Fruit fly (Drosophila melanogaster) whole organism, adult: ENCODE data around the gene CG15269.

Source experiments
- CG12768 ChIP-seq: fragments of 200-800 bp; sonication (Bioruptor generic); optimal IDR thresholded peaks from 2 replicates; lab custom pipeline; 2017; ENCODE audit warnings: missing biosample characterization, missing genetic modification characterization, mild to moderate bottlenecking, moderate library complexity, missing genetic modification reagents
- CG14711 ChIP-seq: fragments of 200-800 bp; sonication (Bioruptor generic); optimal IDR thresholded peaks from 2 replicates; lab custom pipeline; 2018; ENCODE audit warnings: missing biosample characterization, mild to moderate bottlenecking, missing genetic modification characterization, moderate library complexity
- CG5204 ChIP-seq: fragments of 200-800 bp; sonication (Bioruptor generic); optimal IDR thresholded peaks from 2 replicates; lab custom pipeline; 2016; ENCODE audit warnings: missing biosample characterization, missing genetic modification characterization
- CG7101 ChIP-seq: fragments of 200-800 bp; sonication (Bioruptor generic); optimal IDR thresholded peaks from 2 replicates; lab custom pipeline; 2018; ENCODE audit warnings: missing biosample characterization, mild to moderate bottlenecking, missing genetic modification characterization, moderate library complexity
- Crg-1 ChIP-seq: fragments of 200-800 bp; sonication (Bioruptor generic); optimal IDR thresholded peaks from 2 replicates; lab custom pipeline; 2016; ENCODE audit warnings: missing biosample characterization, missing genetic modification characterization
- Hr96 ChIP-seq: fragments of 200-800 bp; sonication (Bioruptor generic); optimal IDR thresholded peaks from 2 replicates; lab custom pipeline; 2016; ENCODE audit warnings: missing biosample characterization, missing genetic modification characterization
- cic ChIP-seq: fragments of 200-800 bp; sonication (Bioruptor generic); optimal IDR thresholded peaks from 2 replicates; lab custom pipeline; 2017; ENCODE audit warnings: missing biosample characterization, mild to moderate bottlenecking, missing genetic modification characterization, moderate library complexity
- ovo ChIP-seq: fragments of 200-800 bp; sonication (Bioruptor generic); optimal IDR thresholded peaks from 2 replicates; lab custom pipeline; 2016; ENCODE audit warnings: missing biosample characterization, missing genetic modification characterization
- pad ChIP-seq: fragments of 200-800 bp; sonication (Bioruptor generic); optimal IDR thresholded peaks from 3 replicates; lab custom pipeline; 2017; ENCODE audit warnings: missing biosample characterization, missing genetic modification characterization, mild to moderate bottlenecking, moderate library complexity, missing genetic modification reagents

dm6 chr2L:15109145-15109544, at the start of gene CG15269:
- TF ChIP-seq Crg-1 (no peak), CG7101 (tag; lab: Kevin White, UChicago) (no peak), CG5204 (GFP tag; lab: Kevin White, UChicago) (no peak), ovo (GFP tag; lab: Kevin White, UChicago) (no peak), CG12768 (GFP tag; lab: Kevin White, UChicago) (no peak), pad (no peak), Hr96 (GFP tag; lab: Kevin White, UChicago) (no peak), cic (GFP tag; lab: Kevin White, UChicago) (no peak), CG14711 (no peak)
